Fruit fly (Drosophila melanogaster) whole organism, embryonic: ENCODE data around the gene CG10862.
A peak's percentile ranks its signal among the peaks of the same experiment; 100 is the strongest.

Source experiments
- Awh ChIP-seq: fragments of 200-800 bp; sonication (Bioruptor generic); IDR thresholded peaks from 2 replicates; pipeline ENCODE4, ENCODE4 v1.3.6; 2022; ENCODE audit warnings: missing biosample characterization, missing genetic modification characterization
- CG10431 ChIP-seq: fragments of 200-800 bp; sonication (Bioruptor generic); optimal IDR thresholded peaks from 3 replicates; lab custom pipeline; 2018; ENCODE audit warnings: missing biosample characterization, mild to moderate bottlenecking, missing genetic modification characterization
- CG10543 ChIP-seq: fragments of 200-800 bp; sonication (Bioruptor generic); optimal IDR thresholded peaks from 3 replicates; lab custom pipeline; 2017; ENCODE audit warnings: missing biosample characterization, mild to moderate bottlenecking, missing genetic modification characterization, moderate library complexity
- CG10959 ChIP-seq: fragments of 200-800 bp; sonication (Bioruptor generic); IDR thresholded peaks from 2 replicates; pipeline ENCODE4 v1.3.6; 2022; ENCODE audit warnings: missing biosample characterization, missing genetic modification characterization
- CG12219 ChIP-seq: fragments of 200-800 bp; sonication (Bioruptor generic); optimal IDR thresholded peaks from 3 replicates; lab custom pipeline; 2018; ENCODE audit warnings: missing biosample characterization, mild to moderate bottlenecking, missing genetic modification characterization
- CG12299 ChIP-seq: fragments of 200-800 bp; sonication (Bioruptor generic); optimal IDR thresholded peaks from 2 replicates; lab custom pipeline; 2018; ENCODE audit warnings: missing biosample characterization, mild to moderate bottlenecking, missing genetic modification characterization
- CG12391 ChIP-seq: fragments of 200-800 bp; sonication (Bioruptor generic); optimal IDR thresholded peaks from 3 replicates; lab custom pipeline; 2018; ENCODE audit warnings: missing biosample characterization, mild to moderate bottlenecking, missing genetic modification characterization, moderate library complexity
- CG14860 ChIP-seq: fragments of 200-800 bp; sonication (Bioruptor generic); IDR thresholded peaks from 3 replicates; pipeline ENCODE4 v1.3.6; 2022; ENCODE audit warnings: missing biosample characterization, missing genetic modification characterization; ENCODE audit not compliant: partially characterized antibody
- CG14965 ChIP-seq: fragments of 200-800 bp; sonication (Bioruptor generic); optimal IDR thresholded peaks from 2 replicates; lab custom pipeline; 2016; ENCODE audit warnings: missing biosample characterization, missing genetic modification characterization, borderline replicate concordance
- CG15073 ChIP-seq: fragments of 200-800 bp; sonication (Bioruptor generic); optimal IDR thresholded peaks from 2 replicates; lab custom pipeline; 2016; ENCODE audit warnings: missing biosample characterization, missing genetic modification characterization
- CG16813 ChIP-seq: fragments of 200-800 bp; sonication (Bioruptor generic); IDR thresholded peaks from 3 replicates; pipeline ENCODE4 v1.3.6; 2022; ENCODE audit warnings: missing biosample characterization, missing genetic modification characterization; ENCODE audit not compliant: partially characterized antibody
- CG2116 ChIP-seq: fragments of 200-800 bp; sonication (Bioruptor generic); optimal IDR thresholded peaks from 3 replicates; lab custom pipeline; 2018; ENCODE audit warnings: missing biosample characterization, mild to moderate bottlenecking, missing genetic modification characterization
- CG34224 ChIP-seq: fragments of 200-800 bp; sonication (Bioruptor generic); IDR thresholded peaks from 3 replicates; pipeline ENCODE4 v1.3.6; 2022; ENCODE audit warnings: missing biosample characterization, missing genetic modification characterization; ENCODE audit not compliant: partially characterized antibody
- CG5180 ChIP-seq: fragments of 200-800 bp; sonication (Bioruptor generic); optimal IDR thresholded peaks from 3 replicates; lab custom pipeline; 2017; ENCODE audit warnings: missing biosample characterization, missing genetic modification characterization, mild to moderate bottlenecking, moderate library complexity, missing genetic modification reagents
- CG6813 ChIP-seq: fragments of 200-800 bp; sonication (Bioruptor generic); optimal IDR thresholded peaks from 2 replicates; lab custom pipeline; 2017; ENCODE audit warnings: missing biosample characterization, missing genetic modification characterization, mild to moderate bottlenecking, moderate library complexity, missing genetic modification reagents
- CG7271 ChIP-seq: fragments of 200-800 bp; sonication (Bioruptor generic); optimal IDR thresholded peaks from 2 replicates; lab custom pipeline; 2018; ENCODE audit warnings: missing biosample characterization, mild to moderate bottlenecking, missing genetic modification characterization, moderate library complexity
- CG8924 ChIP-seq: fragments of 200-800 bp; optimal IDR thresholded peaks from 3 replicates; lab custom pipeline; 2019; ENCODE audit warnings: missing biosample characterization, mild to moderate bottlenecking, missing genetic modification characterization, moderate library complexity
- CHES-1-like ChIP-seq: fragments of 200-800 bp; sonication (Bioruptor generic); optimal IDR thresholded peaks from 2 replicates; lab custom pipeline; 2016; ENCODE audit warnings: missing biosample characterization, missing genetic modification characterization
- Chrac-16 ChIP-seq: fragments of 200-800 bp; sonication (Bioruptor generic); optimal IDR thresholded peaks from 3 replicates; lab custom pipeline; 2016; ENCODE audit warnings: missing biosample characterization, missing genetic modification characterization
- CkIIα-i1 ChIP-seq: fragments of 200-800 bp; sonication (Bioruptor generic); IDR thresholded peaks from 2 replicates; pipeline ENCODE4 v1.3.6; 2022; ENCODE audit warnings: missing biosample characterization, missing genetic modification characterization
- Dp ChIP-seq: fragments of 200-800 bp; sonication (Bioruptor generic); optimal IDR thresholded peaks from 2 replicates; lab custom pipeline; 2018; ENCODE audit warnings: missing biosample characterization, mild to moderate bottlenecking, missing genetic modification characterization, moderate library complexity
- Fer1 ChIP-seq: fragments of 200-800 bp; sonication (Bioruptor generic); optimal IDR thresholded peaks from 2 replicates; lab custom pipeline; 2017; ENCODE audit warnings: missing biosample characterization, mild to moderate bottlenecking, missing genetic modification characterization
- Fer3 ChIP-seq: fragments of 200-800 bp; sonication (Bioruptor generic); optimal IDR thresholded peaks from 2 replicates; lab custom pipeline; 2018; ENCODE audit warnings: missing biosample characterization, mild to moderate bottlenecking, missing genetic modification characterization, moderate library complexity
- Gsc ChIP-seq: fragments of 200-800 bp; sonication (Bioruptor generic); IDR thresholded peaks from 2 replicates; pipeline ENCODE4 v1.3.6; 2022; ENCODE audit warnings: missing biosample characterization, missing genetic modification characterization
- HLHmδ ChIP-seq: fragments of 200-800 bp; sonication (Bioruptor generic); optimal IDR thresholded peaks from 2 replicates; lab custom pipeline; 2018; ENCODE audit warnings: missing biosample characterization, mild to moderate bottlenecking, missing genetic modification characterization, moderate library complexity
- Hey ChIP-seq: fragments of 200-800 bp; sonication (Bioruptor generic); optimal IDR thresholded peaks from 3 replicates; lab custom pipeline; 2018; ENCODE audit warnings: missing biosample characterization, mild to moderate bottlenecking, missing genetic modification characterization
- Neu2 ChIP-seq: fragments of 200-800 bp; sonication (Bioruptor generic); optimal IDR thresholded peaks from 3 replicates; lab custom pipeline; 2016; ENCODE audit warnings: missing biosample characterization, missing genetic modification characterization, borderline replicate concordance
- Optix ChIP-seq: fragments of 200-800 bp; sonication (Bioruptor generic); IDR thresholded peaks from 3 replicates; pipeline ENCODE4 v1.3.6; 2022; ENCODE audit warnings: missing biosample characterization, missing genetic modification characterization
- Rx ChIP-seq: fragments of 200-800 bp; sonication (Bioruptor generic); IDR thresholded peaks from 2 replicates; pipeline ENCODE4 v1.3.6; 2022; ENCODE audit warnings: missing biosample characterization, missing genetic modification characterization
- Side ChIP-seq: fragments of 200-800 bp; sonication (Bioruptor generic); optimal IDR thresholded peaks from 2 replicates; lab custom pipeline; 2016; ENCODE audit warnings: missing biosample characterization, missing genetic modification characterization
- bigmax ChIP-seq: fragments of 200-800 bp; sonication (Bioruptor generic); optimal IDR thresholded peaks from 2 replicates; lab custom pipeline; 2018; ENCODE audit warnings: missing biosample characterization, mild to moderate bottlenecking, missing genetic modification characterization
- chinmo ChIP-seq: fragments of 200-800 bp; sonication (Bioruptor generic); IDR thresholded peaks from 4 replicates; pipeline ENCODE4 v1.3.6; 2022; ENCODE audit warnings: missing biosample characterization, missing genetic modification characterization; ENCODE audit not compliant: partially characterized antibody
- chm ChIP-seq: fragments of 200-800 bp; sonication (Bioruptor generic); IDR thresholded peaks from 2 replicates; pipeline ENCODE4 v1.3.6; 2022; ENCODE audit warnings: missing biosample characterization, missing genetic modification characterization
- dysf ChIP-seq: fragments of 200-800 bp; sonication (Bioruptor generic); IDR thresholded peaks from 3 replicates; pipeline ENCODE4 v1.3.6; 2022; ENCODE audit warnings: missing biosample characterization, missing genetic modification characterization
- emc ChIP-seq: fragments of 200-800 bp; sonication (Bioruptor generic); optimal IDR thresholded peaks from 2 replicates; lab custom pipeline; 2016; ENCODE audit warnings: missing biosample characterization, missing genetic modification characterization
- ewg ChIP-seq: fragments of 200-800 bp; sonication (Bioruptor generic); optimal IDR thresholded peaks from 3 replicates; lab custom pipeline; 2017; ENCODE audit warnings: mild to moderate bottlenecking, missing biosample characterization, missing genetic modification reagents, missing genetic modification characterization
- exex ChIP-seq: fragments of 200-800 bp; sonication (Bioruptor generic); optimal IDR thresholded peaks from 4 replicates; lab custom pipeline; 2018; ENCODE audit warnings: missing biosample characterization, mild to moderate bottlenecking, missing genetic modification characterization, moderate library complexity
- fd102C ChIP-seq: fragments of 200-800 bp; sonication (Bioruptor generic); optimal IDR thresholded peaks from 2 replicates; lab custom pipeline; 2018; ENCODE audit warnings: missing biosample characterization, mild to moderate bottlenecking, missing genetic modification characterization, moderate library complexity
- fru ChIP-seq: fragments of >200 bp; optimal IDR thresholded peaks from 2 replicates; lab custom pipeline; 2017
- insv ChIP-seq, 2 experiments: fragments of 200-800 bp; sonication (Bioruptor generic); optimal IDR thresholded peaks; 3 replicates each; lab custom pipeline; 2016 to 2018; ENCODE audit warnings: missing biosample characterization in 2 of 2, missing genetic modification characterization in 2 of 2
- jing ChIP-seq: fragments of 200-800 bp; sonication (Bioruptor generic); optimal IDR thresholded peaks from 2 replicates; lab custom pipeline; 2018; ENCODE audit warnings: missing biosample characterization, mild to moderate bottlenecking, missing genetic modification characterization
- lmd ChIP-seq: fragments of 200-800 bp; sonication (Bioruptor generic); IDR thresholded peaks from 2 replicates; pipeline ENCODE4 v1.3.6; 2022; ENCODE audit warnings: missing biosample characterization, missing genetic modification characterization
- org-1 ChIP-seq: fragments of 200-800 bp; sonication (Bioruptor generic); optimal IDR thresholded peaks from 2 replicates; lab custom pipeline; 2017; ENCODE audit warnings: missing biosample characterization, missing genetic modification characterization
- repo ChIP-seq: fragments of 200-800 bp; sonication (Bioruptor generic); optimal IDR thresholded peaks from 2 replicates; lab custom pipeline; 2016; ENCODE audit warnings: missing biosample characterization, missing genetic modification characterization
- run ChIP-seq: fragments of 200-800 bp; sonication (Bioruptor generic); optimal IDR thresholded peaks from 3 replicates; lab custom pipeline; 2018; ENCODE audit warnings: missing biosample characterization, mild to moderate bottlenecking, missing genetic modification characterization
- sisA ChIP-seq: fragments of 200-800 bp; sonication (Bioruptor generic); IDR thresholded peaks from 2 replicates; pipeline ENCODE4 v1.3.6; 2022; ENCODE audit warnings: missing biosample characterization, missing genetic modification characterization
- slou ChIP-seq: fragments of 200-800 bp; sonication (Bioruptor generic); optimal IDR thresholded peaks from 3 replicates; lab custom pipeline; 2016; ENCODE audit warnings: missing biosample characterization, missing genetic modification characterization
- tgo ChIP-seq: fragments of 200-800 bp; sonication (Bioruptor generic); IDR thresholded peaks from 3 replicates; pipeline ENCODE4 v1.3.6; 2022; ENCODE audit warnings: missing biosample characterization, missing genetic modification characterization
- tio ChIP-seq: fragments of 200-800 bp; sonication (Bioruptor generic); optimal IDR thresholded peaks from 2 replicates; lab custom pipeline; 2017; ENCODE audit warnings: missing biosample characterization, missing genetic modification characterization, inconsistent platforms
- tna ChIP-seq: fragments of 200-800 bp; sonication (Bioruptor generic); IDR thresholded peaks from 2 replicates; pipeline ENCODE4 v1.3.6; 2022; ENCODE audit warnings: missing biosample characterization, missing genetic modification characterization; ENCODE audit not compliant: partially characterized antibody
- yki ChIP-seq: fragments of >200 bp; optimal IDR thresholded peaks from 3 replicates; lab custom pipeline; 2018

CG10862 gene

dm6 chr3L:3616344-3616743 lies 38.2 kb downstream of the CG10862 start (continued):
- TF ChIP-seq HLHmδ (GFP tag; lab: Kevin White, UChicago) (no peak), jing (GFP tag; lab: Kevin White, UChicago) (peak; percentile 37), tna (GFP tag; lab: Robert Waterston, UW) (no peak), yki (peak; percentile 62), CG16813 (no peak), Rx (peak; percentile 75), Fer3 (peak; percentile 75), CG5180 (GFP tag; lab: Kevin White, UChicago) (no peak), CHES-1-like (peak; percentile 59), tio (GFP tag; lab: Kevin White, UChicago) (peak; percentile 58), Neu2 (GFP tag; lab: Kevin White, UChicago) (no peak), CG7271 (tag; lab: Kevin White, UChicago) (peak; percentile 64), CkIIα-i1 (no peak), fd102C (GFP tag; lab: Kevin White, UChicago) (peak; percentile 61), Gsc (no peak), CG10543 (GFP tag; lab: Kevin White, UChicago) (peak; percentile 57), CG34224 (GFP tag; lab: Robert Waterston, UW) (no peak), exex (tag; lab: Kevin White, UChicago) (no peak), chinmo (GFP tag; lab: Robert Waterston, UW) (no peak), Dp (GFP tag; lab: Kevin White, UChicago) (peak; percentile 7), CG2116 (GFP tag; lab: Kevin White, UChicago) (peak; percentile 30), sisA (GFP tag; lab: Robert Waterston, UW) (peak; percentile 86), bigmax (GFP tag; lab: Kevin White, UChicago) (peak; percentile 56), dysf (GFP tag; lab: Robert Waterston, UW) (peak; percentile 87), tgo (GFP tag; lab: Robert Waterston, UW) (peak; percentile 70), Fer1 (peak; percentile 69), run (tag; lab: Kevin White, UChicago) (no peak), Side (peak; percentile 71), Hey (tag; lab: Kevin White, UChicago) (no peak), CG12219 (GFP tag; lab: Kevin White, UChicago) (peak; percentile 28), repo (GFP tag; lab: Kevin White, UChicago) (peak; percentile 19), Chrac-16 (GFP tag; lab: Kevin White, UChicago) (peak; percentile 92), insv (GFP tag; optimal IDR thresholded peaks at IDR 0.05; lab: Kevin White, UChicago) (peak in 1 of 2 experiments; percentile 84), chm (GFP tag; lab: Robert Waterston, UW) (0 out of 2 replicates have a peak, but pooled peaks have one; percentile 53), org-1 (peak; percentile 38), CG12299 (tag; lab: Kevin White, UChicago) (peak; percentile 38), fru (lab: Kevin White, UChicago) (no peak), CG12391 (tag; lab: Kevin White, UChicago) (peak; percentile 69), CG10959 (peak; percentile 85), Optix (GFP tag; lab: Robert Waterston, UW) (peak; percentile 72), lmd (GFP tag; lab: Robert Waterston, UW) (peak; percentile 88), emc (peak; percentile 47), ewg (GFP tag; lab: Kevin White, UChicago) (peak; percentile 48), Awh (GFP tag; lab: Robert Waterston, UW) (peak; percentile 55; the same call in 1 of the 2 replicates), slou (peak; percentile 42), CG15073 (peak; percentile 47), CG14860 (no peak), CG8924 (peak; percentile 52), CG6813 (peak; percentile 52), CG14965 (GFP tag; lab: Kevin White, UChicago) (peak; percentile 46), CG10431 (GFP tag; lab: Kevin White, UChicago) (peak; percentile 18)
